Worm (Caenorhabditis elegans) whole organism, L1 larva: ENCODE results near the gene pot-2.

Source experiments
- F16B12.6 ChIP-seq: fragments of 150-350 bp; optimal IDR thresholded peaks from 2 replicates; lab custom pipeline; 2014; ENCODE audit warnings: missing biosample characterization, missing genetic modification characterization
- aha-1 ChIP-seq: fragments of 150-350 bp; optimal IDR thresholded peaks from 2 replicates; lab custom pipeline; 2014; ENCODE audit warnings: missing biosample characterization, missing genetic modification characterization
- fos-1 ChIP-seq: fragments of 150-350 bp; optimal IDR thresholded peaks from 2 replicates; lab custom pipeline; 2014; ENCODE audit warnings: missing biosample characterization, missing genetic modification characterization
- irx-1 ChIP-seq: sonication (generic microtip); optimal IDR thresholded peaks from 2 replicates; lab custom pipeline; 2016; ENCODE audit warnings: missing genetic modification characterization, missing compliant biosample characterization
- nhr-28 ChIP-seq: fragments of 150-350 bp; optimal IDR thresholded peaks from 2 replicates; lab custom pipeline; 2014; ENCODE audit warnings: missing biosample characterization, missing genetic modification characterization
- nhr-77 ChIP-seq: fragments of 150-350 bp; optimal IDR thresholded peaks from 2 replicates; lab custom pipeline; 2014; ENCODE audit warnings: missing biosample characterization, missing genetic modification characterization
- nhr-85 ChIP-seq: sonication (generic microtip); peaks from one replicate; lab custom pipeline; 2016; ENCODE audit warnings: missing genetic modification characterization, inconsistent platforms, missing compliant biosample characterization
- ztf-11 ChIP-seq, 2 experiments: sonication (generic microtip); optimal IDR thresholded peaks; 2 replicates each; lab custom pipeline; 2016 to 2017; ENCODE audit warnings: missing genetic modification characterization in 2 of 2, missing biosample characterization in 1 of 2, missing compliant biosample characterization in 1 of 2

- TF ChIP-seq aha-1 (tag; lab: Kevin White, UChicago): no peak
- no peak for TF ChIP-seq nhr-77 (tag; lab: Kevin White, UChicago)
- TF ChIP-seq irx-1: no peak
- TF ChIP-seq ztf-11 (tag; optimal IDR thresholded peaks at IDR 0.05; lab: Kevin White, UChicago): no peak
- no peak for TF ChIP-seq nhr-28 (tag; lab: Kevin White, UChicago)
- TF ChIP-seq nhr-85: no peak
- no peak for TF ChIP-seq fos-1 (tag; lab: Kevin White, UChicago)
- no peak for TF ChIP-seq F16B12.6 (tag; lab: Kevin White, UChicago)
Measured at ce11 chrII:14492592-14493196, 31.3 kb upstream of the pot-2 start.
